Worm (Caenorhabditis elegans) whole organism, young adult: ENCODE data around the gene nhr-87.
"Not testable (repeated sequence)": the region's sequence is repeated elsewhere in the genome, so short reads cannot be mapped to it uniquely, and the experiment has no call there.

Experiments used
- B0035.1 ChIP-seq: sonication (generic microtip); optimal IDR thresholded peaks from 2 replicates; lab custom pipeline; 2016; ENCODE audit warnings: missing genetic modification characterization, mild to moderate bottlenecking, missing compliant biosample characterization, missing genotype, missing genetic modification reagents
- C06A6.2 ChIP-seq: fragments of 200-800 bp; sonication (Bioruptor generic); conservative IDR thresholded peaks from 2 replicates; pipeline ENCODE4 v1.3.6; 2022; ENCODE audit warnings: missing genetic modification characterization, missing compliant biosample characterization
- D2030.7 ChIP-seq: fragments of 200-800 bp; sonication (Bioruptor generic); IDR thresholded peaks from 2 replicates; pipeline ENCODE4 v1.3.6; 2022; ENCODE audit warnings: missing genetic modification reagents, missing genetic modification characterization, missing compliant biosample characterization
- F33H1.4 ChIP-seq: fragments of 200-800 bp; sonication (Bioruptor generic); IDR thresholded peaks from 2 replicates; pipeline ENCODE4 v1.3.6; 2022; ENCODE audit warnings: missing genetic modification reagents, missing genetic modification characterization, missing compliant biosample characterization
- F57C9.4 ChIP-seq: sonication (generic microtip); optimal IDR thresholded peaks from 2 replicates; lab custom pipeline; 2017; ENCODE audit warnings: mild to moderate bottlenecking, missing genetic modification characterization, missing compliant biosample characterization
- T26A5.8 ChIP-seq: sonication (generic microtip); optimal IDR thresholded peaks from 2 replicates; lab custom pipeline; 2016; ENCODE audit warnings: missing genetic modification characterization, missing compliant biosample characterization
- Y56A3A.18 ChIP-seq: fragments of 200-800 bp; sonication (Bioruptor generic); IDR thresholded peaks from 2 replicates; pipeline ENCODE4 v1.3.6; 2022; ENCODE audit warnings: missing genetic modification reagents, missing genetic modification characterization, missing compliant biosample characterization
- athp-1 ChIP-seq: sonication (generic microtip); optimal IDR thresholded peaks from 2 replicates; lab custom pipeline; 2017; ENCODE audit warnings: mild to moderate bottlenecking, missing genetic modification characterization, missing compliant biosample characterization
- attf-6 ChIP-seq: fragments of 200-800 bp; sonication (Bioruptor generic); IDR thresholded peaks from 2 replicates; pipeline ENCODE4 v1.3.6; 2022; ENCODE audit warnings: missing genetic modification reagents, missing genetic modification characterization, missing compliant biosample characterization
- bed-2 ChIP-seq: fragments of 200-800 bp; sonication (Bioruptor generic); IDR thresholded peaks from 2 replicates; pipeline ENCODE4 v1.3.6; 2022; ENCODE audit warnings: missing genetic modification reagents, missing genetic modification characterization, missing compliant biosample characterization
- dox-1 ChIP-seq: fragments of 200-800 bp; sonication (Bioruptor generic); IDR thresholded peaks from 2 replicates; pipeline ENCODE4 v1.3.6; 2022; ENCODE audit warnings: missing genetic modification reagents, missing genetic modification characterization, missing compliant biosample characterization
- fkh-3 ChIP-seq: sonication (generic microtip); optimal IDR thresholded peaks from 2 replicates; lab custom pipeline; 2016; ENCODE audit warnings: mild to moderate bottlenecking, missing genetic modification characterization, missing compliant biosample characterization
- hsf-1 ChIP-seq: fragments of 200-800 bp; sonication (Bioruptor generic); IDR thresholded peaks from 2 replicates; pipeline ENCODE4 v1.3.6; 2022; ENCODE audit warnings: missing genetic modification reagents, missing genetic modification characterization, missing compliant biosample characterization
- let-526 ChIP-seq: fragments of 200-800 bp; sonication (Bioruptor generic); IDR thresholded peaks from 2 replicates; pipeline ENCODE4 v1.3.6; 2022; ENCODE audit warnings: missing genetic modification reagents, missing genetic modification characterization, missing compliant biosample characterization
- lir-1 ChIP-seq: fragments of 200-800 bp; sonication (Bioruptor generic); conservative IDR thresholded peaks from 2 replicates; pipeline ENCODE4 v1.3.6; 2022; ENCODE audit warnings: missing genetic modification reagents, missing genetic modification characterization, missing compliant biosample characterization
- mcd-1 ChIP-seq: fragments of 200-800 bp; sonication (Bioruptor generic); IDR thresholded peaks from 2 replicates; pipeline ENCODE4 v1.3.6; 2022; ENCODE audit warnings: missing genetic modification reagents, missing genetic modification characterization, missing compliant biosample characterization
- mel-28 ChIP-seq: sonication (generic microtip); optimal IDR thresholded peaks from 2 replicates; lab custom pipeline; 2016; ENCODE audit warnings: borderline replicate concordance, mild to moderate bottlenecking, missing genetic modification characterization, missing compliant biosample characterization
- nfya-2 ChIP-seq: fragments of 200-800 bp; sonication (Bioruptor generic); IDR thresholded peaks from 2 replicates; pipeline ENCODE4 v1.3.6; 2022; ENCODE audit warnings: missing genetic modification reagents, missing genetic modification characterization, missing compliant biosample characterization
- nhr-80 ChIP-seq: sonication (generic microtip); optimal IDR thresholded peaks from 2 replicates; lab custom pipeline; 2016; ENCODE audit warnings: missing genetic modification characterization, missing compliant biosample characterization
- nhr-90 ChIP-seq: sonication (generic microtip); optimal IDR thresholded peaks from 2 replicates; lab custom pipeline; 2016; ENCODE audit warnings: missing genotype, mild to moderate bottlenecking, missing genetic modification characterization, missing compliant biosample characterization
- pbrm-1 ChIP-seq: fragments of 200-800 bp; sonication (Bioruptor generic); IDR thresholded peaks from 2 replicates; pipeline ENCODE4 v1.3.6; 2022; ENCODE audit warnings: missing genetic modification reagents, missing genetic modification characterization, missing compliant biosample characterization
- pha-4 ChIP-seq: fragments of 150-350 bp; sonication (generic microtip); optimal IDR thresholded peaks from 2 replicates; lab custom pipeline; 2014; ENCODE audit warnings: missing biosample characterization, missing genetic modification reagents, missing genetic modification characterization
- rec-8 ChIP-seq, 2 experiments: sonication (generic microtip); optimal IDR thresholded peaks; 2 replicates each; lab custom pipeline; 2016; ENCODE audit warnings: mild to moderate bottlenecking in 2 of 2, missing genetic modification characterization in 2 of 2, missing genetic modification reagents in 2 of 2, missing genotype in 2 of 2, missing biosample characterization in 1 of 2, missing compliant biosample characterization in 1 of 2, moderate library complexity in 1 of 2
- rpc-1 ChIP-seq, 2 experiments: fragments of 150-350 bp in 1 of 2; sonication (generic microtip) in 1 of 2; optimal IDR thresholded peaks; 2 replicates each; lab custom pipeline; 2014 to 2018; ENCODE audit warnings: missing biosample characterization in 1 of 2, missing genetic modification characterization in 1 of 2, missing genetic modification reagents in 1 of 2, missing genotype in 1 of 2
- sdz-38 ChIP-seq: sonication (generic microtip); optimal IDR thresholded peaks from 2 replicates; lab custom pipeline; 2016; ENCODE audit warnings: missing genotype, missing genetic modification characterization, missing compliant biosample characterization
- sea-2 ChIP-seq: fragments of 200-800 bp; sonication (Bioruptor generic); IDR thresholded peaks from 2 replicates; pipeline ENCODE4 v1.3.6; 2022; ENCODE audit warnings: missing genetic modification characterization, missing compliant biosample characterization
- sptf-2 ChIP-seq: fragments of 200-800 bp; sonication (Bioruptor generic); optimal IDR thresholded peaks from 2 replicates; lab custom pipeline; 2018; ENCODE audit warnings: mild to moderate bottlenecking, missing genetic modification characterization, missing compliant biosample characterization
- ztf-22 ChIP-seq: fragments of 200-800 bp; sonication (Bioruptor generic); optimal IDR thresholded peaks from 2 replicates; lab custom pipeline; 2018; ENCODE audit warnings: mild to moderate bottlenecking, missing genetic modification characterization, moderate library complexity, missing compliant biosample characterization
- ztf-25 ChIP-seq: fragments of 200-800 bp; sonication (Bioruptor generic); IDR thresholded peaks from 2 replicates; pipeline ENCODE4 v1.3.6; 2022; ENCODE audit warnings: missing genetic modification reagents, missing genetic modification characterization, missing compliant biosample characterization

The nhr-87 gene

ce11 chrIV:1600784-1601183, 23.0 kb upstream of the nhr-87 start:
- no peak for TF ChIP-seq sdz-38 (tag; lab: Kevin White, UChicago)
- peak; percentile 67 for TF ChIP-seq F33H1.4 (GFP tag; lab: Robert Waterston, UW)
- TF ChIP-seq fkh-3 (tag; lab: Kevin White, UChicago), result no peak

DNA sequence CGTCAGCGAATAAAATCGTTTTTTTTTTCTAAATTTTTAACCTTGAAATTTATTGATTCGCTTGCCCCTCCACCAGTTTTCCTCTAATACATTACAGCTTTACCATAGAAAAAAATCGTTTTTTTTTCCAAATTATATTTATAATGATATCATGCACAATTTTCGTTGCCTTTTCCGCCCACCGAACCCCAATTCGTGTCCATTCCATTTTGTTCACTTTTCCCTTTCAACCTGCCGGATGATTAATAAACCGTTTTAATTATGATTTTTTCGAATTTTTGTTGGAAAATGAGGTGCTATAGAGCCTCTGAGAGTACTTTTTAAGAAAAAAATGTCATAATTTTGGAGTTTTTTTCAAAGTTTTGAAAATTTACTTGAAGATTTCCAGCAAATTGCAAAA, 22.5 kb upstream of the nhr-87 start, which contains the start of gene set-23:
Gene set-23 (plus strand): TSS at position 301 of the 400 bp plus-strand sequence.
- TF ChIP-seq ztf-22 (GFP tag; lab: Kevin White, UChicago) (no peak), lir-1 (GFP tag; lab: Robert Waterston, UW) (no peak), Y56A3A.18 (GFP tag; lab: Robert Waterston, UW) (no peak), rpc-1 (optimal IDR thresholded peaks at IDR 0.05; lab: Kevin White, UChicago) (no peak), rpc-1 (tag; optimal IDR thresholded peaks at IDR 0.05; lab: Kevin White, UChicago) (no peak), attf-6 (GFP tag; lab: Robert Waterston, UW) (no peak), nfya-2 (GFP tag; lab: Robert Waterston, UW) (no peak), let-526 (GFP tag; lab: Robert Waterston, UW) (no peak)

ce11 chrIV:1602936-1603457, 20.8 kb upstream of the nhr-87 start:
- TF ChIP-seq pha-4 (tag; lab: Kevin White, UChicago), result no peak
- TF ChIP-seq mel-28 (tag; lab: Kevin White, UChicago), result no peak
- no peak for TF ChIP-seq rec-8 (tag; optimal IDR thresholded peaks at IDR 0.05; lab: Kevin White, UChicago)
- TF ChIP-seq athp-1, result no peak
- no peak for TF ChIP-seq F33H1.4 (GFP tag; lab: Robert Waterston, UW)
- TF ChIP-seq pbrm-1 (GFP tag; lab: Robert Waterston, UW), result no peak
- no peak for TF ChIP-seq T26A5.8 (tag; lab: Kevin White, UChicago)
- TF ChIP-seq sptf-2 (GFP tag; lab: Kevin White, UChicago), result no peak
- TF ChIP-seq mcd-1, result no peak
- TF ChIP-seq hsf-1 (GFP tag; lab: Robert Waterston, UW), result no peak
- no peak for TF ChIP-seq D2030.7 (GFP tag; lab: Robert Waterston, UW)
- no peak for TF ChIP-seq dox-1 (GFP tag; lab: Robert Waterston, UW)

ce11 chrIV:1605276-1605762, 18.5 kb upstream of the nhr-87 start, which contains the start of gene Y41D4B.11:
Gene Y41D4B.11, plus strand, starts transcription at chrIV:1605712.
- TF ChIP-seq bed-2 (GFP tag; lab: Robert Waterston, UW) (no peak), sptf-2 (GFP tag; lab: Kevin White, UChicago) (no peak), sea-2 (GFP tag; lab: Robert Waterston, UW) (no peak), sdz-38 (tag; lab: Kevin White, UChicago) (no peak), ztf-25 (no peak), nhr-90 (tag; lab: Kevin White, UChicago) (no peak), B0035.1 (tag; lab: Kevin White, UChicago) (no peak), nfya-2 (GFP tag; lab: Robert Waterston, UW) (no peak), nhr-80 (no peak)
- TF ChIP-seq, all 124 proteins: peak for 0

DNA sequence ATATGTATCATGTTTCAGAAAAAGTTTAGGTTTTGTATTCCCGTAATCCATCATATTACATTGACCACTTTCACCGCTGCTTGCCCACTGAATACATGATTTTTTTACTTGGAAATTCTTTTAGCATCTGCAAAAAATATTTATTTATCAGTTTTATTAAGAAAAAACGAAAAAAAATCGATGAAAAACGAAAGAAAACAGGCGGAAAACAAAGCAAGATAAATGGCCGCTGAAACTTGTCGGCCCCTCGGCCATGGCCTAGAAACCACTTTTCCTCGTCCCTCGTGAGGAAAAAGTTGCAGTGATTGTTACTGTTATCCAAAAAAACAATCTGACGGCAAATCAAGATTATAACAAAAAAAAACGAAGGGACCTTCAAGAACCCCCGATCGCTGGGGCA, 13.9 kb upstream of the nhr-87 start, which contains the start of gene dsl-3:
Gene dsl-3 (plus strand): TSS at position 301 of the 400 bp plus-strand sequence.
- not testable (repeated sequence) for TF ChIP-seq lir-1 (GFP tag; lab: Robert Waterston, UW); F57C9.4 (tag; lab: Kevin White, UChicago); C06A6.2 (GFP tag; lab: Robert Waterston, UW)
